Fruit fly (Drosophila melanogaster) whole organism, embryonic: ENCODE results near the gene CG32413.
A peak's percentile ranks its signal among the peaks of the same experiment; 100 is the strongest.

Experiments used
- BEAF-32 ChIP-seq: fragments of 200-800 bp; sonication (Bioruptor generic); optimal IDR thresholded peaks from 3 replicates; lab custom pipeline; 2017; ENCODE audit warnings: missing biosample characterization, missing genetic modification characterization, mild to moderate bottlenecking, moderate library complexity, missing genetic modification reagents
- CG1024 ChIP-seq: fragments of 200-800 bp; sonication (Bioruptor generic); IDR thresholded peaks from 2 replicates; pipeline ENCODE4 v1.3.6; 2022; ENCODE audit warnings: missing biosample characterization, missing genetic modification characterization
- CG10959 ChIP-seq: fragments of 200-800 bp; sonication (Bioruptor generic); IDR thresholded peaks from 2 replicates; pipeline ENCODE4 v1.3.6; 2022; ENCODE audit warnings: missing biosample characterization, missing genetic modification characterization
- CG11560 ChIP-seq: fragments of 200-800 bp; sonication (Bioruptor generic); IDR thresholded peaks from 3 replicates; pipeline ENCODE4 v1.3.6; 2022; ENCODE audit warnings: missing biosample characterization, missing genetic modification characterization
- CG1233 ChIP-seq: fragments of 200-800 bp; sonication (Bioruptor generic); optimal IDR thresholded peaks from 4 replicates; lab custom pipeline; 2018; ENCODE audit warnings: missing biosample characterization, mild to moderate bottlenecking, missing genetic modification characterization
- CG13624 ChIP-seq: fragments of 200-800 bp; sonication (Bioruptor generic); optimal IDR thresholded peaks from 2 replicates; lab custom pipeline; 2016; ENCODE audit warnings: missing biosample characterization, missing genetic modification characterization
- CG14710 ChIP-seq: fragments of 200-800 bp; sonication (Bioruptor generic); optimal IDR thresholded peaks from 3 replicates; lab custom pipeline; 2019; ENCODE audit warnings: missing biosample characterization, mild to moderate bottlenecking, missing genetic modification characterization, moderate library complexity
- CG16815 ChIP-seq: fragments of 200-800 bp; sonication (Bioruptor generic); optimal IDR thresholded peaks from 3 replicates; lab custom pipeline; 2017; ENCODE audit warnings: missing biosample characterization, mild to moderate bottlenecking, missing genetic modification characterization
- CG17359 ChIP-seq: fragments of 200-800 bp; sonication (Bioruptor generic); optimal IDR thresholded peaks from 3 replicates; lab custom pipeline; 2018; ENCODE audit warnings: missing biosample characterization, mild to moderate bottlenecking, missing genetic modification characterization, moderate library complexity
- CG17802 ChIP-seq: fragments of 200-800 bp; sonication (Bioruptor generic); optimal IDR thresholded peaks from 2 replicates; lab custom pipeline; 2018; ENCODE audit warnings: missing biosample characterization, mild to moderate bottlenecking, missing genetic modification characterization, moderate library complexity
- CG2120 ChIP-seq: fragments of 200-800 bp; sonication (Bioruptor generic); optimal IDR thresholded peaks from 3 replicates; lab custom pipeline; 2016; ENCODE audit warnings: missing biosample characterization, missing genetic modification characterization
- CG42726 ChIP-seq: fragments of 200-800 bp; sonication (Bioruptor generic); IDR thresholded peaks from 2 replicates; pipeline ENCODE4 v1.3.6; 2022; ENCODE audit warnings: missing biosample characterization, missing genetic modification characterization; ENCODE audit not compliant: partially characterized antibody
- CG6683 ChIP-seq: fragments of 200-800 bp; sonication (Bioruptor generic); optimal IDR thresholded peaks from 2 replicates; lab custom pipeline; 2017; ENCODE audit warnings: missing biosample characterization, mild to moderate bottlenecking, missing genetic modification characterization, missing genetic modification reagents
- CG6765 ChIP-seq: fragments of 200-800 bp; sonication (Bioruptor generic); optimal IDR thresholded peaks from 3 replicates; lab custom pipeline; 2017; ENCODE audit warnings: missing biosample characterization, mild to moderate bottlenecking, missing genetic modification characterization
- CG6791 ChIP-seq: fragments of 200-800 bp; sonication (Bioruptor generic); IDR thresholded peaks from 3 replicates; pipeline ENCODE4 v1.3.6; 2022; ENCODE audit warnings: missing biosample characterization, missing genetic modification characterization; ENCODE audit not compliant: partially characterized antibody
- CG7786 ChIP-seq: fragments of 200-800 bp; sonication (Bioruptor generic); optimal IDR thresholded peaks from 2 replicates; lab custom pipeline; 2016; ENCODE audit warnings: missing biosample characterization, missing genetic modification characterization
- CG8281 ChIP-seq: fragments of 200-800 bp; sonication (Bioruptor generic); optimal IDR thresholded peaks from 2 replicates; lab custom pipeline; 2018; ENCODE audit warnings: missing biosample characterization, mild to moderate bottlenecking, missing genetic modification characterization, moderate library complexity
- Dfd ChIP-seq, 2 experiments: fragments of >200 bp; optimal IDR thresholded peaks; 2 replicates each; lab custom pipeline; 2017; ENCODE audit warnings: missing biosample characterization in 2 of 2, missing genetic modification characterization in 2 of 2
- Dll ChIP-seq: fragments of 200-800 bp; sonication (Bioruptor generic); IDR thresholded peaks from 4 replicates; pipeline ENCODE4 v1.3.6; 2022; ENCODE audit warnings: missing biosample characterization, missing genetic modification characterization; ENCODE audit not compliant: partially characterized antibody
- E2f1 ChIP-seq: fragments of 200-800 bp; sonication (Bioruptor generic); IDR thresholded peaks from 2 replicates; pipeline ENCODE4 v1.3.6; 2022; ENCODE audit warnings: missing biosample characterization, missing genetic modification characterization
- Ets65A ChIP-seq: fragments of 200-800 bp; sonication (Bioruptor generic); peaks from one replicate; lab custom pipeline; 2016; ENCODE audit warnings: missing biosample characterization, missing genetic modification characterization
- Gug ChIP-seq: fragments of 200-800 bp; sonication (Bioruptor generic); IDR thresholded peaks from 4 replicates; pipeline ENCODE4 v1.3.6; 2022; ENCODE audit warnings: missing biosample characterization, missing genetic modification characterization
- H15 ChIP-seq: fragments of 200-800 bp; sonication (Bioruptor generic); IDR thresholded peaks from 3 replicates; pipeline ENCODE4 v1.3.6; 2022; ENCODE audit warnings: missing biosample characterization, missing genetic modification characterization
- HmgD ChIP-seq: fragments of 200-800 bp; sonication (Bioruptor generic); optimal IDR thresholded peaks from 3 replicates; lab custom pipeline; 2016; ENCODE audit warnings: missing biosample characterization, missing genetic modification characterization
- HmgZ ChIP-seq: fragments of 200-800 bp; sonication (Bioruptor generic); optimal IDR thresholded peaks from 2 replicates; lab custom pipeline; 2018; ENCODE audit warnings: missing biosample characterization, mild to moderate bottlenecking, missing genetic modification characterization
- MESR4 ChIP-seq: fragments of 200-800 bp; sonication (Bioruptor generic); optimal IDR thresholded peaks from 2 replicates; lab custom pipeline; 2018; ENCODE audit warnings: missing biosample characterization, mild to moderate bottlenecking, missing genetic modification characterization, moderate library complexity
- Med ChIP-seq: fragments of 200-800 bp; sonication (Bioruptor generic); peaks from one replicate; lab custom pipeline; 2016; ENCODE audit warnings: missing biosample characterization, missing genetic modification characterization, mild to moderate bottlenecking, inconsistent platforms, moderate library complexity
- Nf-YC ChIP-seq: fragments of 200-800 bp; optimal IDR thresholded peaks from 3 replicates; lab custom pipeline; 2019; ENCODE audit warnings: missing biosample characterization, mild to moderate bottlenecking, missing genetic modification characterization, moderate library complexity
- Ravus ChIP-seq: fragments of 200-800 bp; sonication (Bioruptor generic); IDR thresholded peaks from 2 replicates; pipeline ENCODE4 v1.3.6; 2022; ENCODE audit warnings: missing biosample characterization, missing genetic modification characterization
- Sry-β ChIP-seq: fragments of 200-800 bp; sonication (Bioruptor generic); optimal IDR thresholded peaks from 2 replicates; lab custom pipeline; 2018; ENCODE audit warnings: missing biosample characterization, mild to moderate bottlenecking, missing genetic modification characterization, moderate library complexity
- Taf1 ChIP-seq: fragments of 200-800 bp; sonication (Bioruptor generic); IDR thresholded peaks from 2 replicates; pipeline ENCODE4 v1.3.6; 2022; ENCODE audit warnings: missing biosample characterization, missing genetic modification characterization
- Vsx1 ChIP-seq: fragments of 200-800 bp; sonication (Bioruptor generic); optimal IDR thresholded peaks from 2 replicates; lab custom pipeline; 2017; ENCODE audit warnings: missing biosample characterization, mild to moderate bottlenecking, missing genetic modification characterization, missing genetic modification reagents
- amos ChIP-seq: fragments of 200-800 bp; sonication (Bioruptor generic); IDR thresholded peaks from 2 replicates; pipeline ENCODE4 v1.3.6; 2022; ENCODE audit warnings: missing biosample characterization, missing genetic modification characterization; ENCODE audit not compliant: partially characterized antibody
- bcd ChIP-seq: fragments of 200-800 bp; sonication (Bioruptor generic); optimal IDR thresholded peaks from 2 replicates; lab custom pipeline; 2017; ENCODE audit warnings: missing biosample characterization, mild to moderate bottlenecking, missing genetic modification characterization
- bsh ChIP-seq, 2 experiments: fragments of 200-800 bp; sonication (Bioruptor generic); optimal IDR thresholded peaks; 2 replicates each; lab custom pipeline; 2017 to 2018; ENCODE audit warnings: mild to moderate bottlenecking in 2 of 2, missing biosample characterization in 2 of 2, missing genetic modification characterization in 2 of 2, moderate library complexity in 1 of 2
- cato ChIP-seq: fragments of 200-800 bp; sonication (Bioruptor generic); optimal IDR thresholded peaks from 2 replicates; lab custom pipeline; 2016; ENCODE audit warnings: missing biosample characterization, missing genetic modification characterization, borderline replicate concordance
- dan ChIP-seq: fragments of 200-800 bp; sonication (Bioruptor generic); IDR thresholded peaks from 2 replicates; pipeline ENCODE4 v1.3.6; 2022; ENCODE audit warnings: missing biosample characterization, missing genetic modification characterization
- danr ChIP-seq: fragments of 200-800 bp; sonication (Bioruptor generic); IDR thresholded peaks from 2 replicates; pipeline ENCODE4 v1.3.6; 2022; ENCODE audit warnings: missing biosample characterization, missing genetic modification characterization
- dm ChIP-seq: fragments of 200-800 bp; sonication (Bioruptor generic); optimal IDR thresholded peaks from 3 replicates; lab custom pipeline; 2016; ENCODE audit warnings: missing biosample characterization, missing genetic modification characterization
- dysf ChIP-seq: fragments of 200-800 bp; sonication (Bioruptor generic); IDR thresholded peaks from 3 replicates; pipeline ENCODE4 v1.3.6; 2022; ENCODE audit warnings: missing biosample characterization, missing genetic modification characterization
- ftz-f1 ChIP-seq: fragments of 200-800 bp; sonication (Bioruptor generic); optimal IDR thresholded peaks from 2 replicates; lab custom pipeline; 2016; ENCODE audit warnings: missing biosample characterization, missing genetic modification characterization
- grn ChIP-seq: fragments of 200-800 bp; sonication (Bioruptor generic); optimal IDR thresholded peaks from 3 replicates; lab custom pipeline; 2017; ENCODE audit warnings: missing biosample characterization, missing genetic modification characterization
- klu ChIP-seq: fragments of 200-800 bp; sonication (Bioruptor generic); IDR thresholded peaks from 2 replicates; pipeline ENCODE4 v1.3.6; 2022; ENCODE audit warnings: missing biosample characterization, missing genetic modification characterization
- nerfin-2 ChIP-seq: fragments of 200-800 bp; sonication (Bioruptor generic); IDR thresholded peaks from 2 replicates; pipeline ENCODE4 v1.3.6; 2022; ENCODE audit warnings: missing biosample characterization, missing genetic modification characterization; ENCODE audit not compliant: partially characterized antibody
- nmo ChIP-seq: fragments of 200-800 bp; sonication (Bioruptor generic); optimal IDR thresholded peaks from 2 replicates; lab custom pipeline; 2018; ENCODE audit warnings: missing biosample characterization, mild to moderate bottlenecking, missing genetic modification characterization, moderate library complexity
- onecut ChIP-seq: fragments of 200-800 bp; sonication (Bioruptor generic); IDR thresholded peaks from 2 replicates; pipeline ENCODE4 v1.3.6; 2022; ENCODE audit warnings: missing biosample characterization, missing genetic modification characterization
- phol ChIP-seq: fragments of 200-800 bp; sonication (Bioruptor generic); optimal IDR thresholded peaks from 3 replicates; lab custom pipeline; 2018; ENCODE audit warnings: missing biosample characterization, mild to moderate bottlenecking, missing genetic modification characterization, moderate library complexity
- prd ChIP-seq, 3 experiments: fragments of >200 bp in 2 of 3; fragments of 200-800 bp in 1 of 3; sonication (Bioruptor generic) in 1 of 3; optimal IDR thresholded peaks in 2 of 3; IDR thresholded peaks in 1 of 3; 2 replicates in 2 of 3; 3 replicates in 1 of 3; pipeline versions ENCODE4 v1.3.6 to Lab custom; 2017 to 2022; ENCODE audit warnings: missing biosample characterization in 1 of 3, missing genetic modification characterization in 1 of 3
- unc-4 ChIP-seq: fragments of 200-800 bp; sonication (Bioruptor generic); IDR thresholded peaks from 2 replicates; pipeline ENCODE4 v1.3.6; 2022; ENCODE audit warnings: missing biosample characterization, missing genetic modification characterization; ENCODE audit not compliant: partially characterized antibody
- z ChIP-seq: fragments of 200-800 bp; sonication (Bioruptor generic); IDR thresholded peaks from 3 replicates; pipeline ENCODE4 v1.3.6; 2022; ENCODE audit warnings: missing biosample characterization, missing genetic modification characterization

The CG32413 gene

DNA sequence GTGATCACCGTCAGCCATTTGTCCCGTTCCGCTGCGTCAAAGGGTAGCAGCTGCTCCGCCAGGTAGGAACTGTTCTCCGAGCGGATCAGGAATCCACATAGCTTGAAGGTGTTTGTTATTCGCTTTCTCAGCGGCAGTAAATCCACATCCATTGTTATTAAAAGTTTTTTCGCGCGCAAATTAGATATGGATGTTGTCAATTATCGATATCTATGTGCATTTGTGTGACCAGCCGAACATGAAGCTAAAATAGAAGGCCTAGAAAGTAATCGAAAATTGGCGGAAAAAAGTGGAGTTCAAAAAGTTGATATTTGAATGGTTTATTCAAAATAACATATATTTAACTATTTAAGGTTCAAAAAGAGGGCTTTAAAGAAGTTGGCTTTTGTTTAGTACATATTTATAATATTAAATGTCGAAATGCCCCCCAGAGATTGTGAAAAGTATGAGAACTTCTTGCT is 6.6 kb downstream of the CG32413 start, which contains the start of the genes PolE2 and CG5592 (continued):
- TF ChIP-seq HmgZ (tag; lab: Kevin White, UChicago): peak; percentile 29
- TF ChIP-seq prd (optimal IDR thresholded peaks at IDR 0.05; lab: Kevin White, UChicago): no peak
- no peak for TF ChIP-seq prd (GFP tag; IDR thresholded peaks at IDR 0.05; lab: Robert Waterston, UW)
- peak; percentile 26; the same call in 1 of the 2 replicates for TF ChIP-seq amos
- 0 out of 3 replicates have a peak, but pooled peaks have one; percentile 28 for TF ChIP-seq CG6791
- no peak for TF ChIP-seq dysf (GFP tag; lab: Robert Waterston, UW)
- no peak for TF ChIP-seq CG8281 (tag; lab: Kevin White, UChicago)
- TF ChIP-seq Ravus (GFP tag; lab: Robert Waterston, UW): no peak
- TF ChIP-seq Vsx1 (GFP tag; lab: Kevin White, UChicago): no peak
- no peak for TF ChIP-seq nmo (GFP tag; lab: Kevin White, UChicago)
- peak; percentile 20 for TF ChIP-seq phol (tag; lab: Kevin White, UChicago)
- TF ChIP-seq MESR4 (GFP tag; lab: Kevin White, UChicago): no peak
- TF ChIP-seq H15 (GFP tag; lab: Robert Waterston, UW): no peak
- TF ChIP-seq CG42726 (GFP tag; lab: Robert Waterston, UW): peak; percentile 27; the same call in 1 of the 2 replicates
- no peak for TF ChIP-seq onecut (GFP tag; lab: Robert Waterston, UW)
- TF ChIP-seq Dll: peak; percentile 47; the same call in 1 of the 4 replicates
- no peak for TF ChIP-seq Sry-β (GFP tag; lab: Kevin White, UChicago)
- TF ChIP-seq grn (GFP tag; lab: Kevin White, UChicago): no peak
- TF ChIP-seq dan (GFP tag; lab: Robert Waterston, UW): no peak
- no peak for TF ChIP-seq Nf-YC (tag; lab: Kevin White, UChicago)
- TF ChIP-seq bsh (GFP tag; optimal IDR thresholded peaks at IDR 0.05; lab: Kevin White, UChicago): no peak
- no peak for TF ChIP-seq CG7786
- TF ChIP-seq Dfd (GFP tag; optimal IDR thresholded peaks at IDR 0.05; lab: Kevin White, UChicago): no peak
- TF ChIP-seq CG17359 (tag; lab: Kevin White, UChicago): no peak
- no peak for TF ChIP-seq CG13624 (GFP tag; lab: Kevin White, UChicago)
- TF ChIP-seq BEAF-32 (GFP tag; lab: Kevin White, UChicago): peak; percentile 62
- TF ChIP-seq CG1233: no peak
- TF ChIP-seq HmgD (GFP tag; lab: Kevin White, UChicago): no peak
- TF ChIP-seq Med: peak; percentile 42
- no peak for TF ChIP-seq cato
- no peak for TF ChIP-seq CG11560 (tag; lab: Robert Waterston, UW)
- peak; percentile 83 for TF ChIP-seq E2f1 (GFP tag; lab: Robert Waterston, UW)
- TF ChIP-seq Gug (GFP tag; lab: Robert Waterston, UW): no peak
- TF ChIP-seq CG10959 (GFP tag; lab: Robert Waterston, UW): no peak
- no peak for TF ChIP-seq z (GFP tag; lab: Robert Waterston, UW)
- no peak for TF ChIP-seq CG6765
- TF ChIP-seq Taf1: no peak
- TF ChIP-seq CG6683 (GFP tag; lab: Kevin White, UChicago): no peak
- TF ChIP-seq nerfin-2 (GFP tag; lab: Robert Waterston, UW): 0 out of 2 replicates have a peak, but pooled peaks have one; percentile 22
- no peak for TF ChIP-seq dm (GFP tag; lab: Kevin White, UChicago)
- peak; percentile 14 for TF ChIP-seq CG14710 (tag; lab: Kevin White, UChicago)
- no peak for TF ChIP-seq klu
- no peak for TF ChIP-seq CG16815 (GFP tag; lab: Kevin White, UChicago)
- no peak for TF ChIP-seq ftz-f1
- peak; percentile 58 for TF ChIP-seq unc-4 (GFP tag; lab: Robert Waterston, UW)
- TF ChIP-seq Ets65A: no peak
- no peak for TF ChIP-seq bcd (GFP tag; lab: Kevin White, UChicago)
- no peak for TF ChIP-seq CG1024
- TF ChIP-seq CG17802 (tag; lab: Kevin White, UChicago): no peak
- no peak for TF ChIP-seq CG2120 (GFP tag; lab: Kevin White, UChicago)
- no peak for TF ChIP-seq danr
